Fruit fly (Drosophila melanogaster) whole organism, wandering third instar larva: ENCODE measurements around the gene omd.

Experiments
- Abd-B ChIP-seq: fragments of >200 bp; optimal IDR thresholded peaks from 2 replicates; lab custom pipeline; 2017; ENCODE audit warnings: missing biosample characterization, missing genetic modification characterization
- CrebA ChIP-seq: fragments of 200-800 bp; sonication (Bioruptor generic); optimal IDR thresholded peaks from 2 replicates; lab custom pipeline; 2016; ENCODE audit warnings: missing biosample characterization, mild to moderate bottlenecking, missing genetic modification characterization, borderline replicate concordance
- Hr78 ChIP-seq: fragments of >200 bp; optimal IDR thresholded peaks from 2 replicates; lab custom pipeline; 2017; ENCODE audit warnings: missing biosample characterization, missing genetic modification characterization
- Hr83 ChIP-seq: fragments of 200-300 bp; sonication (Bioruptor generic); optimal IDR thresholded peaks from 2 replicates; lab custom pipeline; 2016; ENCODE audit warnings: missing biosample characterization, mild to moderate bottlenecking, missing genetic modification characterization, moderate library complexity; ENCODE audit not compliant: poor library complexity, severe bottlenecking
- Mio ChIP-seq: sonication (Bioruptor generic); optimal IDR thresholded peaks from 2 replicates; lab custom pipeline; 2016; ENCODE audit warnings: missing biosample characterization, missing genetic modification characterization
- Myc ChIP-seq: fragments of >200 bp; optimal IDR thresholded peaks from 2 replicates; lab custom pipeline; 2017
- Sp1 ChIP-seq: fragments of 200-800 bp; sonication (Bioruptor generic); optimal IDR thresholded peaks from 3 replicates; lab custom pipeline; 2019; ENCODE audit warnings: missing biosample characterization, mild to moderate bottlenecking, missing genetic modification characterization, moderate library complexity
- fru ChIP-seq: fragments of 200-800 bp; sonication (Bioruptor generic); optimal IDR thresholded peaks from 3 replicates; lab custom pipeline; 2016; ENCODE audit warnings: missing biosample characterization, mild to moderate bottlenecking, missing genetic modification characterization
- h ChIP-seq: fragments of 200-800 bp; sonication (Bioruptor generic); optimal IDR thresholded peaks from 3 replicates; lab custom pipeline; 2016; ENCODE audit warnings: missing biosample characterization, mild to moderate bottlenecking, missing genetic modification characterization
- lola ChIP-seq: fragments of >200 bp; optimal IDR thresholded peaks from 2 replicates; lab custom pipeline; 2017; ENCODE audit warnings: missing biosample characterization, missing genetic modification characterization
- pan ChIP-seq: fragments of >200 bp; optimal IDR thresholded peaks from 2 replicates; lab custom pipeline; 2017
- sage ChIP-seq: fragments of 200-800 bp; sonication (Bioruptor generic); optimal IDR thresholded peaks from 2 replicates; lab custom pipeline; 2016; ENCODE audit warnings: missing biosample characterization, mild to moderate bottlenecking, missing genetic modification characterization
- woc ChIP-seq: sonication (Bioruptor generic); optimal IDR thresholded peaks from 2 replicates; lab custom pipeline; 2016; ENCODE audit warnings: missing biosample characterization, mild to moderate bottlenecking, missing genetic modification characterization

dm6 chr3R:13659865-13660738, 26.9 kb downstream of the omd start, which contains the start of gene Hrb87F:
- no peak for TF ChIP-seq pan (lab: Kevin White, UChicago)
- TF ChIP-seq CrebA = no peak
- peak; percentile 10 for TF ChIP-seq woc (GFP tag; lab: Kevin White, UChicago)
- TF ChIP-seq Mio (GFP tag; lab: Kevin White, UChicago) = no peak
- TF ChIP-seq fru (GFP tag; lab: Kevin White, UChicago) = no peak
- TF ChIP-seq lola (GFP tag; lab: Kevin White, UChicago) = no peak
- peak; percentile 46 for TF ChIP-seq Sp1 (GFP tag; lab: Kevin White, UChicago)
- TF ChIP-seq Hr83 (GFP tag; lab: Kevin White, UChicago) = peak; percentile 70
- TF ChIP-seq Hr78 (GFP tag; lab: Kevin White, UChicago) = no peak
- TF ChIP-seq Abd-B (GFP tag; lab: Kevin White, UChicago) = no peak
- TF ChIP-seq sage = no peak
- TF ChIP-seq h (GFP tag; lab: Kevin White, UChicago) = no peak
- no peak for TF ChIP-seq Myc
